Fruit fly (Drosophila melanogaster) whole organism, embryonic: ENCODE data around the gene Tssk.

ENCODE experiments used
- Adf1 ChIP-seq: fragments of 200-800 bp; sonication (Bioruptor generic); IDR thresholded peaks from 2 replicates; pipeline ENCODE4 v1.3.6; 2022; ENCODE audit warnings: missing biosample characterization, missing genetic modification characterization
- BtbVII ChIP-seq: fragments of 200-800 bp; sonication (Bioruptor generic); optimal IDR thresholded peaks from 3 replicates; lab custom pipeline; 2017; ENCODE audit warnings: missing biosample characterization, mild to moderate bottlenecking, missing genetic modification characterization
- CG10267 ChIP-seq: fragments of 200-800 bp; sonication (Bioruptor generic); optimal IDR thresholded peaks from 2 replicates; lab custom pipeline; 2018; ENCODE audit warnings: missing biosample characterization, mild to moderate bottlenecking, missing genetic modification characterization, moderate library complexity
- CG10462 ChIP-seq: fragments of 200-800 bp; sonication (Bioruptor generic); optimal IDR thresholded peaks from 2 replicates; lab custom pipeline; 2016; ENCODE audit warnings: missing biosample characterization, missing genetic modification characterization
- CG12155 ChIP-seq: fragments of 200-800 bp; sonication (Bioruptor generic); optimal IDR thresholded peaks from 3 replicates; lab custom pipeline; 2016; ENCODE audit warnings: missing biosample characterization, missing genetic modification characterization
- CG12744 ChIP-seq: fragments of 200-800 bp; sonication (Bioruptor generic); optimal IDR thresholded peaks from 2 replicates; lab custom pipeline; 2016; ENCODE audit warnings: missing biosample characterization, missing genetic modification characterization
- CG12942 ChIP-seq: fragments of 200-800 bp; sonication (Bioruptor generic); optimal IDR thresholded peaks from 3 replicates; lab custom pipeline; 2016; ENCODE audit warnings: missing biosample characterization, missing genetic modification characterization
- CG13894 ChIP-seq: fragments of 200-800 bp; sonication (Bioruptor generic); optimal IDR thresholded peaks from 3 replicates; lab custom pipeline; 2018; ENCODE audit warnings: missing biosample characterization, mild to moderate bottlenecking, missing genetic modification characterization, moderate library complexity
- CG14050 ChIP-seq: fragments of 200-800 bp; sonication (Bioruptor generic); IDR thresholded peaks from 3 replicates; pipeline ENCODE4 v1.3.6; 2022; ENCODE audit warnings: missing biosample characterization, missing genetic modification characterization
- CG15514 ChIP-seq: fragments of 200-800 bp; sonication (Bioruptor generic); optimal IDR thresholded peaks from 3 replicates; lab custom pipeline; 2017; ENCODE audit warnings: missing biosample characterization, missing genetic modification characterization, mild to moderate bottlenecking, moderate library complexity, missing genetic modification reagents
- CG16813 ChIP-seq: fragments of 200-800 bp; sonication (Bioruptor generic); IDR thresholded peaks from 3 replicates; pipeline ENCODE4 v1.3.6; 2022; ENCODE audit warnings: missing biosample characterization, missing genetic modification characterization; ENCODE audit not compliant: partially characterized antibody
- CG1832 ChIP-seq: fragments of 200-800 bp; sonication (Bioruptor generic); optimal IDR thresholded peaks from 2 replicates; lab custom pipeline; 2017; ENCODE audit warnings: missing biosample characterization, mild to moderate bottlenecking, missing genetic modification characterization, inconsistent platforms
- CG32772 ChIP-seq: fragments of 200-800 bp; sonication (Bioruptor generic); IDR thresholded peaks from 2 replicates; pipeline ENCODE4 v1.3.6; 2022; ENCODE audit warnings: missing biosample characterization, missing genetic modification characterization
- CG3847 ChIP-seq: fragments of 200-800 bp; sonication (Bioruptor generic); IDR thresholded peaks from 2 replicates; pipeline ENCODE4 v1.3.6; 2022; ENCODE audit warnings: missing biosample characterization, missing genetic modification characterization
- CG4617 ChIP-seq: fragments of 200-800 bp; sonication (Bioruptor generic); optimal IDR thresholded peaks from 3 replicates; lab custom pipeline; 2016; ENCODE audit warnings: missing biosample characterization, missing genetic modification characterization, borderline replicate concordance
- CG4730 ChIP-seq: fragments of 200-800 bp; sonication (Bioruptor generic); IDR thresholded peaks from 2 replicates; pipeline ENCODE4 v1.3.6; 2022; ENCODE audit warnings: missing biosample characterization, missing genetic modification characterization
- CG6175 ChIP-seq: fragments of 200-800 bp; sonication (Bioruptor generic); IDR thresholded peaks from 3 replicates; pipeline ENCODE4 v1.3.6; 2022; ENCODE audit warnings: missing biosample characterization, missing genetic modification characterization
- CG6683 ChIP-seq: fragments of 200-800 bp; sonication (Bioruptor generic); optimal IDR thresholded peaks from 2 replicates; lab custom pipeline; 2017; ENCODE audit warnings: missing biosample characterization, mild to moderate bottlenecking, missing genetic modification characterization, missing genetic modification reagents
- CG7839 ChIP-seq: fragments of 200-800 bp; sonication (Bioruptor generic); optimal IDR thresholded peaks from 3 replicates; lab custom pipeline; 2018; ENCODE audit warnings: missing biosample characterization, mild to moderate bottlenecking, missing genetic modification characterization, moderate library complexity
- CG8388 ChIP-seq: fragments of 200-800 bp; sonication (Bioruptor generic); optimal IDR thresholded peaks from 2 replicates; lab custom pipeline; 2019; ENCODE audit warnings: missing biosample characterization, mild to moderate bottlenecking, missing genetic modification characterization, moderate library complexity
- CTCF ChIP-seq: fragments of 200-800 bp; sonication (Bioruptor generic); optimal IDR thresholded peaks from 2 replicates; lab custom pipeline; 2017; ENCODE audit warnings: missing biosample characterization, mild to moderate bottlenecking, missing genetic modification characterization, moderate library complexity
- D19B ChIP-seq: fragments of 200-800 bp; sonication (Bioruptor generic); optimal IDR thresholded peaks from 2 replicates; lab custom pipeline; 2017; ENCODE audit warnings: missing biosample characterization, mild to moderate bottlenecking, missing genetic modification characterization
- Ets97D ChIP-seq: fragments of 200-800 bp; sonication (Bioruptor generic); optimal IDR thresholded peaks from 3 replicates; lab custom pipeline; 2016; ENCODE audit warnings: missing biosample characterization, missing genetic modification characterization
- Fer1 ChIP-seq: fragments of 200-800 bp; sonication (Bioruptor generic); optimal IDR thresholded peaks from 2 replicates; lab custom pipeline; 2017; ENCODE audit warnings: missing biosample characterization, mild to moderate bottlenecking, missing genetic modification characterization
- GATAe ChIP-seq: fragments of 200-800 bp; sonication (Bioruptor generic); conservative IDR thresholded peaks from 2 replicates; pipeline ENCODE4 v1.3.6; 2022; ENCODE audit warnings: missing biosample characterization, missing genetic modification characterization
- Kr ChIP-seq: fragments of 200-800 bp; sonication (Bioruptor generic); optimal IDR thresholded peaks from 2 replicates; lab custom pipeline; 2017; ENCODE audit warnings: missing biosample characterization, mild to moderate bottlenecking, missing genetic modification characterization
- Neu2 ChIP-seq: fragments of 200-800 bp; sonication (Bioruptor generic); optimal IDR thresholded peaks from 3 replicates; lab custom pipeline; 2016; ENCODE audit warnings: missing biosample characterization, missing genetic modification characterization, borderline replicate concordance
- NfI ChIP-seq: fragments of 200-800 bp; sonication (Bioruptor generic); optimal IDR thresholded peaks from 3 replicates; lab custom pipeline; 2018; ENCODE audit warnings: missing biosample characterization, mild to moderate bottlenecking, missing genetic modification characterization, moderate library complexity
- Opbp ChIP-seq: fragments of 200-800 bp; sonication (Bioruptor generic); IDR thresholded peaks from 3 replicates; pipeline ENCODE4 v1.3.6; 2022; ENCODE audit warnings: missing biosample characterization, missing genetic modification characterization; ENCODE audit not compliant: partially characterized antibody
- Optix ChIP-seq: fragments of 200-800 bp; sonication (Bioruptor generic); IDR thresholded peaks from 3 replicates; pipeline ENCODE4 v1.3.6; 2022; ENCODE audit warnings: missing biosample characterization, missing genetic modification characterization
- Six4 ChIP-seq: fragments of 200-800 bp; sonication (Bioruptor generic); optimal IDR thresholded peaks from 2 replicates; lab custom pipeline; 2016; ENCODE audit warnings: missing biosample characterization, missing genetic modification characterization
- Xrp1 ChIP-seq: fragments of 200-800 bp; sonication (Bioruptor generic); IDR thresholded peaks from 2 replicates; pipeline ENCODE4 v1.3.6; 2022; ENCODE audit warnings: missing biosample characterization, missing genetic modification characterization
- dysf ChIP-seq: fragments of 200-800 bp; sonication (Bioruptor generic); IDR thresholded peaks from 3 replicates; pipeline ENCODE4 v1.3.6; 2022; ENCODE audit warnings: missing biosample characterization, missing genetic modification characterization
- emc ChIP-seq: fragments of 200-800 bp; sonication (Bioruptor generic); optimal IDR thresholded peaks from 2 replicates; lab custom pipeline; 2016; ENCODE audit warnings: missing biosample characterization, missing genetic modification characterization
- fd102C ChIP-seq: fragments of 200-800 bp; sonication (Bioruptor generic); optimal IDR thresholded peaks from 2 replicates; lab custom pipeline; 2018; ENCODE audit warnings: missing biosample characterization, mild to moderate bottlenecking, missing genetic modification characterization, moderate library complexity
- fd3F ChIP-seq: fragments of 200-800 bp; sonication (Bioruptor generic); optimal IDR thresholded peaks from 2 replicates; lab custom pipeline; 2018; ENCODE audit warnings: missing biosample characterization, mild to moderate bottlenecking, missing genetic modification characterization, moderate library complexity
- gro ChIP-seq: fragments of 200-800 bp; sonication (Bioruptor generic); optimal IDR thresholded peaks from 2 replicates; lab custom pipeline; 2016; ENCODE audit warnings: missing biosample characterization, missing genetic modification characterization
- hb ChIP-seq: fragments of 200-800 bp; sonication (Bioruptor generic); IDR thresholded peaks from 3 replicates; pipeline ENCODE4 v1.3.6; 2022; ENCODE audit warnings: missing biosample characterization, missing genetic modification characterization; ENCODE audit not compliant: partially characterized antibody
- insv ChIP-seq, 2 experiments: fragments of 200-800 bp; sonication (Bioruptor generic); optimal IDR thresholded peaks; 3 replicates each; lab custom pipeline; 2016 to 2018; ENCODE audit warnings: missing biosample characterization in 2 of 2, missing genetic modification characterization in 2 of 2
- kay ChIP-seq: fragments of 200-800 bp; sonication (Bioruptor generic); optimal IDR thresholded peaks from 2 replicates; lab custom pipeline; 2016; ENCODE audit warnings: missing biosample characterization, missing genetic modification characterization
- kni ChIP-seq: fragments of 200-800 bp; sonication (Bioruptor generic); optimal IDR thresholded peaks from 3 replicates; lab custom pipeline; 2017; ENCODE audit warnings: mild to moderate bottlenecking, missing biosample characterization, missing genetic modification reagents, missing genetic modification characterization
- mam ChIP-seq: fragments of 200-800 bp; sonication (Bioruptor generic); optimal IDR thresholded peaks from 3 replicates; lab custom pipeline; 2016; ENCODE audit warnings: missing biosample characterization, missing genetic modification characterization
- nom ChIP-seq: fragments of 200-800 bp; sonication (Bioruptor generic); optimal IDR thresholded peaks from 2 replicates; lab custom pipeline; 2017; ENCODE audit warnings: missing biosample characterization, missing genetic modification characterization, mild to moderate bottlenecking, moderate library complexity, missing genetic modification reagents
- pita ChIP-seq: fragments of 200-800 bp; sonication (Bioruptor generic); optimal IDR thresholded peaks from 2 replicates; lab custom pipeline; 2017; ENCODE audit warnings: missing biosample characterization, mild to moderate bottlenecking, missing genetic modification characterization
- sd ChIP-seq: fragments of 200-800 bp; sonication (Bioruptor generic); optimal IDR thresholded peaks from 3 replicates; lab custom pipeline; 2018; ENCODE audit warnings: missing biosample characterization, mild to moderate bottlenecking, missing genetic modification characterization, moderate library complexity
- sens ChIP-seq: fragments of 200-800 bp; sonication (Bioruptor generic); peaks from one replicate; lab custom pipeline; 2016; ENCODE audit warnings: missing biosample characterization, missing genetic modification characterization
- sima ChIP-seq: fragments of 200-800 bp; sonication (Bioruptor generic); optimal IDR thresholded peaks from 2 replicates; lab custom pipeline; 2016; ENCODE audit warnings: missing biosample characterization, missing genetic modification characterization
- sug ChIP-seq: fragments of 200-800 bp; optimal IDR thresholded peaks from 2 replicates; lab custom pipeline; 2019; ENCODE audit warnings: missing biosample characterization, mild to moderate bottlenecking, missing genetic modification characterization, moderate library complexity
- z ChIP-seq: fragments of 200-800 bp; sonication (Bioruptor generic); IDR thresholded peaks from 3 replicates; pipeline ENCODE4 v1.3.6; 2022; ENCODE audit warnings: missing biosample characterization, missing genetic modification characterization
- zfh1 ChIP-seq: fragments of 200-800 bp; sonication (Bioruptor generic); IDR thresholded peaks from 3 replicates; pipeline ENCODE4 v1.3.6; 2022; ENCODE audit warnings: missing biosample characterization, missing genetic modification characterization

The Tssk gene

dm6 chr3R:18573699-18574259 lies 24.7 kb upstream of the Tssk start (continued):
- TF ChIP-seq Optix (GFP tag; lab: Robert Waterston, UW) = peak; percentile 56; the same call in 1 of the 3 replicates
- TF ChIP-seq CG15514 (GFP tag; lab: Kevin White, UChicago) = peak; percentile 83
- TF ChIP-seq CG3847 (GFP tag; lab: Robert Waterston, UW) = peak; percentile 94
- TF ChIP-seq Neu2 = peak; percentile 70
- TF ChIP-seq sens (GFP tag; lab: Kevin White, UChicago) = peak; percentile 99
- peak; percentile 96 for TF ChIP-seq dysf
- peak; percentile 86 for TF ChIP-seq CG4617 (GFP tag; lab: Kevin White, UChicago)
- peak; percentile 92 for TF ChIP-seq CG12155 (GFP tag; lab: Kevin White, UChicago)
- TF ChIP-seq zfh1 (GFP tag; lab: Robert Waterston, UW) = peak; percentile 83
- TF ChIP-seq CG10462 (GFP tag; lab: Kevin White, UChicago) = peak; percentile 93
- no peak; the same call in 2 of the 3 replicates for TF ChIP-seq z (GFP tag; lab: Robert Waterston, UW)
- TF ChIP-seq CG13894 (tag; lab: Kevin White, UChicago) = peak; percentile 81
- peak; percentile 0 to 67 for TF ChIP-seq insv (GFP tag; optimal IDR thresholded peaks at IDR 0.05; lab: Kevin White, UChicago)
- peak; percentile 88 for TF ChIP-seq CG6175
- no peak for TF ChIP-seq CG16813 (GFP tag; lab: Robert Waterston, UW)
- peak; percentile 87 for TF ChIP-seq gro (GFP tag; lab: Kevin White, UChicago)
- TF ChIP-seq sd (tag; lab: Kevin White, UChicago) = peak; percentile 93
- peak; percentile 67 for TF ChIP-seq sima (GFP tag; lab: Kevin White, UChicago)
- TF ChIP-seq CG12942 (GFP tag; lab: Kevin White, UChicago) = peak; percentile 92
- peak; percentile 88 for TF ChIP-seq CG10267 (tag; lab: Kevin White, UChicago)
- TF ChIP-seq CG1832 (GFP tag; lab: Kevin White, UChicago) = no peak
- peak; percentile 84 for TF ChIP-seq D19B (GFP tag; lab: Kevin White, UChicago)
- peak; percentile 78 for TF ChIP-seq Adf1 (GFP tag; lab: Robert Waterston, UW)
- TF ChIP-seq CG6683 = peak; percentile 88
- peak; percentile 93 for TF ChIP-seq mam (GFP tag; lab: Kevin White, UChicago)
- TF ChIP-seq Six4 (GFP tag; lab: Kevin White, UChicago) = peak; percentile 89
- TF ChIP-seq CG7839 (tag; lab: Kevin White, UChicago) = peak; percentile 94
- TF ChIP-seq fd3F (GFP tag; lab: Kevin White, UChicago) = peak; percentile 95
- TF ChIP-seq GATAe (GFP tag; lab: Robert Waterston, UW) = no peak; the same call in 1 of the 2 replicates
- TF ChIP-seq kni = peak; percentile 72
- TF ChIP-seq Xrp1 (GFP tag; lab: Robert Waterston, UW) = peak; percentile 92
- peak; percentile 93 for TF ChIP-seq NfI
- no peak for TF ChIP-seq Kr (GFP tag; lab: Kevin White, UChicago)
- no peak for TF ChIP-seq hb
- TF ChIP-seq Opbp (GFP tag; lab: Robert Waterston, UW) = no peak
- TF ChIP-seq CG32772 = peak; percentile 85
- TF ChIP-seq nom (GFP tag; lab: Kevin White, UChicago) = peak; percentile 88
- peak; percentile 93 for TF ChIP-seq CG8388 (GFP tag; lab: Kevin White, UChicago)
- TF ChIP-seq CG4730 = peak; percentile 84
- TF ChIP-seq Ets97D (GFP tag; lab: Kevin White, UChicago) = peak; percentile 54
- peak; percentile 97 for TF ChIP-seq kay (GFP tag; lab: Kevin White, UChicago)
- TF ChIP-seq CTCF (GFP tag; lab: Kevin White, UChicago) = peak; percentile 63
- TF ChIP-seq CG14050 (GFP tag; lab: Robert Waterston, UW) = peak; percentile 86
- peak; percentile 94 for TF ChIP-seq CG12744 (GFP tag; lab: Kevin White, UChicago)
- TF ChIP-seq Fer1 (GFP tag; lab: Kevin White, UChicago) = peak; percentile 94
- peak; percentile 96 for TF ChIP-seq sug (tag; lab: Kevin White, UChicago)
- peak; percentile 92 for TF ChIP-seq BtbVII (GFP tag; lab: Kevin White, UChicago)
- TF ChIP-seq pita (GFP tag; lab: Kevin White, UChicago) = no peak
- TF ChIP-seq emc = peak; percentile 54
- TF ChIP-seq fd102C (GFP tag; lab: Kevin White, UChicago) = no peak
